Worm (Caenorhabditis elegans) whole organism, L4 larva: ENCODE measurements around the gene B0416.10.
A peak's percentile ranks its signal among the peaks of the same experiment; 100 is the strongest.

Source experiments
- F26F4.8 ChIP-seq: fragments of 200-800 bp; sonication (Bioruptor generic); conservative IDR thresholded peaks from 2 replicates; pipeline ENCODE4 v1.3.6; 2022; ENCODE audit warnings: missing genetic modification characterization, missing compliant biosample characterization
- F49E8.2 ChIP-seq: sonication (generic microtip); optimal IDR thresholded peaks from 2 replicates; lab custom pipeline; 2016; ENCODE audit warnings: missing compliant biosample characterization, mild to moderate bottlenecking, missing genetic modification characterization, borderline replicate concordance
- Y105C5A.15 ChIP-seq: fragments of 200-800 bp; sonication (Bioruptor generic); IDR thresholded peaks from 2 replicates; pipeline ENCODE4 v1.3.6; 2022; ENCODE audit warnings: missing genetic modification characterization, missing compliant biosample characterization
- Y5F2A.4 ChIP-seq: fragments of 200-800 bp; sonication (Bioruptor generic); optimal IDR thresholded peaks from 2 replicates; lab custom pipeline; 2018; ENCODE audit warnings: mild to moderate bottlenecking, missing genetic modification characterization, missing compliant biosample characterization
- ZK337.2 ChIP-seq: fragments of 200-800 bp; sonication (Bioruptor generic); IDR thresholded peaks from 2 replicates; pipeline ENCODE4 v1.3.6; 2022; ENCODE audit warnings: missing genetic modification reagents, missing genetic modification characterization, missing compliant biosample characterization
- ZK546.5 ChIP-seq, 2 experiments: sonication (generic microtip); optimal IDR thresholded peaks; 2 replicates each; lab custom pipeline; 2017; ENCODE audit warnings: missing biosample characterization in 2 of 2, missing genetic modification characterization in 2 of 2
- aha-1 ChIP-seq: fragments of 150-350 bp; peaks from one replicate; lab custom pipeline; 2014; ENCODE audit warnings: missing biosample characterization, missing genetic modification characterization
- arid-1 ChIP-seq: fragments of 200-800 bp; sonication (Bioruptor generic); conservative IDR thresholded peaks from 2 replicates; pipeline ENCODE4 v1.3.6; 2022; ENCODE audit warnings: missing genetic modification reagents, missing genetic modification characterization, missing compliant biosample characterization
- ces-1 ChIP-seq: fragments of 150-350 bp; sonication (generic microtip); optimal IDR thresholded peaks from 4 replicates; lab custom pipeline; 2014; ENCODE audit warnings: missing biosample characterization, missing genetic modification reagents, missing genetic modification characterization
- ctbp-1 ChIP-seq: fragments of 200-800 bp; sonication (Bioruptor generic); IDR thresholded peaks from 2 replicates; pipeline ENCODE4 v1.3.6; 2022; ENCODE audit warnings: missing genetic modification reagents, missing genetic modification characterization, missing compliant biosample characterization
- daf-16 ChIP-seq, 3 experiments: sonication (generic microtip); optimal IDR thresholded peaks; 2 replicates each; lab custom pipeline; 2016 to 2017; ENCODE audit warnings: missing genetic modification characterization in 3 of 3, missing genetic modification reagents in 3 of 3, mild to moderate bottlenecking in 2 of 3, missing compliant biosample characterization in 2 of 3, missing biosample characterization in 1 of 3, moderate library complexity in 1 of 3
- dmd-6 ChIP-seq: fragments of 200-800 bp; sonication (Bioruptor generic); IDR thresholded peaks from 2 replicates; pipeline ENCODE4 v1.3.6; 2022; ENCODE audit warnings: missing genetic modification reagents, missing genetic modification characterization, missing compliant biosample characterization
- dmd-8 ChIP-seq: fragments of 200-800 bp; sonication (Bioruptor generic); IDR thresholded peaks from 2 replicates; pipeline ENCODE4 v1.3.6; 2022; ENCODE audit warnings: missing genetic modification characterization, missing compliant biosample characterization
- duxl-1 ChIP-seq: sonication (generic microtip); optimal IDR thresholded peaks from 2 replicates; lab custom pipeline; 2016; ENCODE audit warnings: mild to moderate bottlenecking, missing genetic modification characterization, moderate library complexity, missing compliant biosample characterization; ENCODE audit not compliant: poor library complexity
- dve-1 ChIP-seq: sonication (generic microtip); optimal IDR thresholded peaks from 2 replicates; lab custom pipeline; 2017; ENCODE audit warnings: antibody characterized with exemption, mild to moderate bottlenecking, missing genetic modification characterization, missing compliant biosample characterization; ENCODE audit not compliant: insufficient read depth
- egl-43 ChIP-seq: fragments of 200-800 bp; sonication (Bioruptor generic); IDR thresholded peaks from 2 replicates; pipeline ENCODE4 v1.3.6; 2022; ENCODE audit warnings: missing genetic modification reagents, missing genetic modification characterization, missing compliant biosample characterization
- hif-1 ChIP-seq, 2 experiments: sonication (generic microtip); optimal IDR thresholded peaks; 2 replicates each; lab custom pipeline; 2016 to 2017; ENCODE audit warnings: missing compliant biosample characterization in 2 of 2, missing genetic modification characterization in 2 of 2, missing genetic modification reagents in 2 of 2, missing genotype in 2 of 2, mild to moderate bottlenecking in 1 of 2
- hlh-11 ChIP-seq: fragments of 200-800 bp; sonication (Bioruptor generic); optimal IDR thresholded peaks from 2 replicates; lab custom pipeline; 2018; ENCODE audit warnings: mild to moderate bottlenecking, missing genetic modification characterization, missing compliant biosample characterization
- hlh-30 ChIP-seq: sonication (generic microtip); optimal IDR thresholded peaks from 2 replicates; lab custom pipeline; 2017; ENCODE audit warnings: antibody characterized with exemption, mild to moderate bottlenecking, missing genetic modification characterization, missing compliant biosample characterization; ENCODE audit not compliant: insufficient read depth
- hmg-1.1 ChIP-seq: fragments of 200-800 bp; sonication (Bioruptor generic); IDR thresholded peaks from 2 replicates; pipeline ENCODE4 v1.3.6; 2022; ENCODE audit warnings: missing genetic modification reagents, missing genetic modification characterization, missing compliant biosample characterization
- lim-7 ChIP-seq: fragments of 200-800 bp; sonication (Bioruptor generic); IDR thresholded peaks from 2 replicates; pipeline ENCODE4 v1.3.6; 2022; ENCODE audit warnings: missing genetic modification characterization, missing compliant biosample characterization
- lin-1 ChIP-seq: fragments of 200-800 bp; sonication (Bioruptor generic); IDR thresholded peaks from 2 replicates; pipeline ENCODE4 v1.3.6; 2022; ENCODE audit warnings: missing genetic modification reagents, missing genetic modification characterization, missing compliant biosample characterization
- lin-29 ChIP-seq: fragments of 200-800 bp; sonication (Bioruptor generic); IDR thresholded peaks from 2 replicates; pipeline ENCODE4 v1.3.6; 2022; ENCODE audit warnings: missing genetic modification reagents, missing genetic modification characterization, missing compliant biosample characterization
- lir-3 ChIP-seq: sonication (generic microtip); optimal IDR thresholded peaks from 2 replicates; lab custom pipeline; 2016; ENCODE audit warnings: mild to moderate bottlenecking, missing genetic modification characterization, missing compliant biosample characterization
- lsy-2 ChIP-seq, 2 experiments: fragments of 150-350 bp in 1 of 2; sonication (generic microtip) in 1 of 2; optimal IDR thresholded peaks; 2 replicates each; lab custom pipeline; 2014 to 2017; ENCODE audit warnings: missing biosample characterization in 2 of 2, missing genetic modification characterization in 2 of 2
- madf-5 ChIP-seq, 2 experiments: fragments of 200-800 bp; sonication (Bioruptor generic); IDR thresholded peaks; 2 replicates each; pipeline ENCODE4 v1.3.6; 2022; ENCODE audit warnings: missing compliant biosample characterization in 2 of 2, missing genetic modification characterization in 2 of 2
- madf-9 ChIP-seq: fragments of 200-800 bp; sonication (Bioruptor generic); conservative IDR thresholded peaks from 2 replicates; pipeline ENCODE4 v1.3.6; 2022; ENCODE audit warnings: missing genetic modification reagents, missing genetic modification characterization, missing compliant biosample characterization
- mdl-1 ChIP-seq, 2 experiments: fragments of 150-350 bp in 1 of 2; sonication (generic microtip) in 1 of 2; optimal IDR thresholded peaks; 2 replicates each; lab custom pipeline; 2014 to 2017; ENCODE audit warnings: missing biosample characterization in 2 of 2, missing genetic modification characterization in 2 of 2
- mes-2 ChIP-seq: sonication (generic microtip); optimal IDR thresholded peaks from 2 replicates; lab custom pipeline; 2016; ENCODE audit warnings: missing genotype, mild to moderate bottlenecking, missing genetic modification characterization, missing compliant biosample characterization; ENCODE audit not compliant: poor library complexity, severe bottlenecking
- nhr-11 ChIP-seq: fragments of 150-350 bp; optimal IDR thresholded peaks from 2 replicates; lab custom pipeline; 2014; ENCODE audit warnings: missing biosample characterization, missing genetic modification characterization
- nhr-111 ChIP-seq: fragments of 200-800 bp; sonication (Bioruptor generic); optimal IDR thresholded peaks from 2 replicates; lab custom pipeline; 2018; ENCODE audit warnings: mild to moderate bottlenecking, missing genetic modification characterization, missing compliant biosample characterization
- nhr-41 ChIP-seq: fragments of 200-800 bp; sonication (Bioruptor generic); IDR thresholded peaks from 2 replicates; pipeline ENCODE4 v1.3.6; 2022; ENCODE audit warnings: missing genetic modification reagents, missing genetic modification characterization, missing compliant biosample characterization
- nhr-48 ChIP-seq: sonication (generic microtip); optimal IDR thresholded peaks from 2 replicates; lab custom pipeline; 2016; ENCODE audit warnings: mild to moderate bottlenecking, missing genetic modification characterization, missing compliant biosample characterization
- pha-4 ChIP-seq, 2 experiments: fragments of 150-350 bp in 1 of 2; fragments of 200-800 bp in 1 of 2; sonication (Bioruptor generic) in 1 of 2; IDR thresholded peaks in 1 of 2; optimal IDR thresholded peaks in 1 of 2; 2 replicates each; pipeline versions ENCODE4 v1.3.6 to Lab custom; 2014 to 2022; ENCODE audit warnings: missing genetic modification characterization in 2 of 2, missing genetic modification reagents in 2 of 2, missing biosample characterization in 1 of 2, missing compliant biosample characterization in 1 of 2
- php-3 ChIP-seq: fragments of 200-800 bp; sonication (Bioruptor generic); IDR thresholded peaks from 2 replicates; pipeline ENCODE4 v1.3.6; 2022; ENCODE audit warnings: missing genetic modification reagents, missing genetic modification characterization, missing compliant biosample characterization
- saeg-2 ChIP-seq: fragments of 200-800 bp; sonication (Bioruptor generic); IDR thresholded peaks from 2 replicates; pipeline ENCODE4 v1.3.6; 2022; ENCODE audit warnings: missing genetic modification reagents, missing genetic modification characterization, missing compliant biosample characterization
- set-16 ChIP-seq: fragments of 200-800 bp; sonication (Bioruptor generic); IDR thresholded peaks from 2 replicates; pipeline ENCODE4 v1.3.6; 2022; ENCODE audit warnings: missing genetic modification reagents, missing genetic modification characterization, missing compliant biosample characterization
- skn-1 ChIP-seq: fragments of 150-350 bp; optimal IDR thresholded peaks from 2 replicates; lab custom pipeline; 2014; ENCODE audit warnings: missing biosample characterization, missing genetic modification characterization
- tra-1 ChIP-seq: fragments of 200-800 bp; sonication (Bioruptor generic); IDR thresholded peaks from 2 replicates; pipeline ENCODE4 v1.3.6; 2022; ENCODE audit warnings: missing genetic modification reagents, missing genetic modification characterization, missing compliant biosample characterization
- unc-130 ChIP-seq: sonication (generic microtip); optimal IDR thresholded peaks from 2 replicates; lab custom pipeline; 2016; ENCODE audit warnings: missing genetic modification reagents, missing genetic modification characterization, missing compliant biosample characterization
- unc-62 ChIP-seq, 3 experiments: fragments of 150-350 bp in 1 of 3; sonication (generic microtip); optimal IDR thresholded peaks in 2 of 3; peaks in 1 of 3; 1 replicate in 1 of 3; 2 replicates in 2 of 3; lab custom pipeline; 2014 to 2017; ENCODE audit warnings: missing biosample characterization in 3 of 3, missing genetic modification characterization in 3 of 3, missing genetic modification reagents in 3 of 3, missing genotype in 1 of 3
- vab-7 ChIP-seq: fragments of 200-800 bp; sonication (Bioruptor generic); IDR thresholded peaks from 2 replicates; pipeline ENCODE4 v1.3.6; 2022; ENCODE audit warnings: missing genetic modification reagents, missing genetic modification characterization, missing compliant biosample characterization
- zfp-3 ChIP-seq: fragments of 200-800 bp; sonication (Bioruptor generic); conservative IDR thresholded peaks from 2 replicates; pipeline ENCODE4 v1.3.6; 2022; ENCODE audit warnings: missing genetic modification reagents, missing genetic modification characterization, missing compliant biosample characterization
- ztf-7 ChIP-seq: fragments of 150-350 bp; optimal IDR thresholded peaks from 2 replicates; lab custom pipeline; 2014; ENCODE audit warnings: missing biosample characterization, missing genetic modification characterization

B0416.10 gene

ce11 chrX:9242123-9242522 lies 32.4 kb downstream of the B0416.10 start, which contains the start of gene lgc-4:
Gene lgc-4, minus strand, starts transcription at chrX:9242223.
- TF ChIP-seq nhr-41 (GFP tag; lab: Robert Waterston, UW) = no peak
- peak in 1 of 2 experiments; percentile 89 for TF ChIP-seq unc-62 (GFP tag; optimal IDR thresholded peaks at IDR 0.05 in 1 of 2; lab: Kevin White, UChicago)
- TF ChIP-seq unc-62 (tag; optimal IDR thresholded peaks at IDR 0.05; lab: Kevin White, UChicago) = no peak

ce11 chrX:9238692-9239091 lies 35.8 kb downstream of the B0416.10 start:
- TF ChIP-seq hlh-11 = peak; percentile 11
- peak; percentile 52 for TF ChIP-seq lir-3 (tag; lab: Kevin White, UChicago)
- peak; percentile 15 for TF ChIP-seq unc-130 (GFP tag; lab: Kevin White, UChicago)
- TF ChIP-seq arid-1 (GFP tag; lab: Robert Waterston, UW) = peak; percentile 73
- peak; percentile 23 for TF ChIP-seq Y5F2A.4 (GFP tag; lab: Kevin White, UChicago)
- no peak for TF ChIP-seq mdl-1 (tag; optimal IDR thresholded peaks at IDR 0.05; lab: Kevin White, UChicago)
- no peak for TF ChIP-seq dve-1 (tag; lab: Kevin White, UChicago)
- TF ChIP-seq lim-7 (GFP tag; lab: Robert Waterston, UW) = peak; percentile 88
- peak; percentile 62; the same call in 1 of the 2 replicates for TF ChIP-seq nhr-41 (GFP tag; lab: Robert Waterston, UW)
- TF ChIP-seq egl-43 (GFP tag; lab: Robert Waterston, UW) = peak; percentile 91
- peak; percentile 64 for TF ChIP-seq tra-1 (GFP tag; lab: Robert Waterston, UW)
- TF ChIP-seq dmd-6 = peak; percentile 43
- peak in 1 of 2 experiments; percentile 85 for TF ChIP-seq daf-16 (GFP tag; optimal IDR thresholded peaks at IDR 0.05; lab: Kevin White, UChicago)
- no peak for TF ChIP-seq daf-16 (tag; optimal IDR thresholded peaks at IDR 0.05; lab: Kevin White, UChicago)
- TF ChIP-seq skn-1 (tag; lab: Kevin White, UChicago) = no peak
- peak; percentile 19 for TF ChIP-seq nhr-48 (tag; lab: Kevin White, UChicago)
- no peak for TF ChIP-seq ZK546.5 (tag; optimal IDR thresholded peaks at IDR 0.05; lab: Kevin White, UChicago)
- TF ChIP-seq F49E8.2 = peak; percentile 11
- TF ChIP-seq ctbp-1 = 0 out of 2 replicates have a peak, but pooled peaks have one; percentile 36
- 0 out of 2 replicates have a peak, but pooled peaks have one; percentile 19 for TF ChIP-seq zfp-3 (GFP tag; lab: Robert Waterston, UW)
- no peak for TF ChIP-seq nhr-11
- no peak for TF ChIP-seq aha-1 (tag; lab: Kevin White, UChicago)
- TF ChIP-seq dmd-8 = peak; percentile 89
- peak; percentile 79 for TF ChIP-seq php-3 (GFP tag; lab: Robert Waterston, UW)
- 0 out of 2 replicates have a peak, but pooled peaks have one; percentile 15 for TF ChIP-seq hmg-1.1
- peak; percentile 34 to 67; a peak in 1 of 4 replicates for TF ChIP-seq madf-5 (GFP tag; IDR thresholded peaks at IDR 0.05; lab: Robert Waterston, UW)
- no peak for TF ChIP-seq lin-29 (GFP tag; lab: Robert Waterston, UW)
- TF ChIP-seq Y105C5A.15 (GFP tag; lab: Robert Waterston, UW) = 0 out of 2 replicates have a peak, but pooled peaks have one; percentile 69
- TF ChIP-seq F26F4.8 (GFP tag; lab: Robert Waterston, UW) = peak; percentile 69; the same call in 1 of the 2 replicates
- peak; percentile 71 for TF ChIP-seq vab-7 (GFP tag; lab: Robert Waterston, UW)
- TF ChIP-seq lin-1 (GFP tag; lab: Robert Waterston, UW) = peak; percentile 46; the same call in 1 of the 2 replicates
- no peak for TF ChIP-seq lsy-2 (tag; optimal IDR thresholded peaks at IDR 0.05; lab: Kevin White, UChicago)
- no peak for TF ChIP-seq ces-1 (GFP tag; lab: Kevin White, UChicago)
- peak; percentile 30 for TF ChIP-seq hlh-30 (tag; lab: Kevin White, UChicago)
- TF ChIP-seq ZK337.2 = peak; percentile 56; the same call in 1 of the 2 replicates
- TF ChIP-seq ztf-7 (tag; lab: Kevin White, UChicago) = no peak
- no peak for TF ChIP-seq set-16 (GFP tag; lab: Robert Waterston, UW)
- TF ChIP-seq pha-4 (GFP tag; IDR thresholded peaks at IDR 0.05; lab: Robert Waterston, UW) = peak; percentile 78; the same call in 1 of the 2 replicates
- no peak for TF ChIP-seq pha-4 (tag; optimal IDR thresholded peaks at IDR 0.05; lab: Kevin White, UChicago)
- TF ChIP-seq mes-2 = peak; percentile 62
- TF ChIP-seq duxl-1 = peak; percentile 63
- TF ChIP-seq madf-9 (GFP tag; lab: Robert Waterston, UW) = peak; percentile 83
- TF ChIP-seq nhr-111 (GFP tag; lab: Kevin White, UChicago) = peak; percentile 64
- TF ChIP-seq saeg-2 (GFP tag; lab: Robert Waterston, UW) = 0 out of 2 replicates have a peak, but pooled peaks have one; percentile 42
- TF ChIP-seq hif-1 (tag; optimal IDR thresholded peaks at IDR 0.05; lab: Kevin White, UChicago) = no peak
